In the genomic region with DNA sequence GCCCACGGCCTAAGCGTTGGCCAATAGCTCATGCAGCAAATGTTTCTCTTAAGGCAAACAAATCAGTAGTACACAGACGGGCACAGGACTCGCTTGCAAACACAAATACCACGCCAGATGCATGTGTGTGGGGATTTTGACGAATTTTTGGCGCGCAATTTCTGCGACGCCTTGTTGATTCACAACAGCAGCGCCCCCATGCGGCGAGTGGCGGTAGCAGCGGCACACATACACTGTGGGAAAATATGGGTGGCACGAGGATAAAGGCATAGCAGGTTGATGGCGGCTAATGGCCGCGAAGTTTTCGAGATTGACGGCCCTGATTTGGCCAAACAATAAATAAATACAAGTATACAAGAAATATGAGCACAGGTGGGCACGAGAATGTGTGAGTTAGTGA, we compare ENCODE assay signal across 2 fruit fly cellular contexts.
TF ChIP-seq lines count a peak whose summit lies in the region.

No protein-coding gene starts in this region.

- TF ChIP-seq CTCF in S2 (optimal IDR thresholded peaks at IDR 0.05; lab: Kevin White, UChicago) = peak; percentile 78 to 85
- TF ChIP-seq CTCF in whole organism, embryonic (GFP tag; optimal IDR thresholded peaks at IDR 0.05; lab: Kevin White, UChicago) = peak; percentile 82

TF ChIP-seq in whole organism, embryonic, 481 proteins besides CTCF, POLR2A, EP300 and RAD21:
- TF ChIP-seq CG14965 (GFP tag; optimal IDR thresholded peaks at IDR 0.05; lab: Kevin White, UChicago; ENCODE audit: borderline replicate concordance) = peak; percentile 90
- TF ChIP-seq run (tag; optimal IDR thresholded peaks at IDR 0.05; lab: Kevin White, UChicago) = no peak
- TF ChIP-seq lmd (GFP tag; IDR thresholded peaks at IDR 0.05; lab: Robert Waterston, UW) = no peak
- TF ChIP-seq emc (GFP tag; optimal IDR thresholded peaks at IDR 0.05; lab: Kevin White, UChicago) = no peak
- TF ChIP-seq Nf-YA (GFP tag; IDR thresholded peaks at IDR 0.05; lab: Robert Waterston, UW) = no peak
- TF ChIP-seq Ada2b (GFP tag; IDR thresholded peaks at IDR 0.05; lab: Robert Waterston, UW) = no peak
- TF ChIP-seq CG17829 (tag; optimal IDR thresholded peaks at IDR 0.05; lab: Kevin White, UChicago) = no peak
- TF ChIP-seq Rfx (GFP tag; IDR thresholded peaks at IDR 0.05; lab: Robert Waterston, UW) = 0 out of 2 replicates have a peak, but pooled peaks have one; percentile 19
- no peak for TF ChIP-seq CG32772 (GFP tag; IDR thresholded peaks at IDR 0.05; lab: Robert Waterston, UW)
- no peak for TF ChIP-seq ci (GFP tag; IDR thresholded peaks at IDR 0.05; lab: Robert Waterston, UW)
- no peak for TF ChIP-seq CG13775 (GFP tag; optimal IDR thresholded peaks at IDR 0.05; lab: Kevin White, UChicago)
- no peak for TF ChIP-seq ewg (GFP tag; optimal IDR thresholded peaks at IDR 0.05; lab: Kevin White, UChicago)
- no peak for TF ChIP-seq Aef1 (GFP tag; IDR thresholded peaks at IDR 0.05; lab: Robert Waterston, UW)
- no peak for TF ChIP-seq ken (GFP tag; IDR thresholded peaks at IDR 0.05; lab: Robert Waterston, UW)
- TF ChIP-seq CG16863 (GFP tag; optimal IDR thresholded peaks at IDR 0.05; lab: Kevin White, UChicago) = no peak
- TF ChIP-seq CG8281 (tag; optimal IDR thresholded peaks at IDR 0.05; lab: Kevin White, UChicago) = no peak
- TF ChIP-seq Dek (tag; optimal IDR thresholded peaks at IDR 0.05; lab: Kevin White, UChicago) = no peak
- no peak for TF ChIP-seq CG17912 (GFP tag; optimal IDR thresholded peaks at IDR 0.05; lab: Kevin White, UChicago)
- no peak for TF ChIP-seq CG7357 (GFP tag; IDR thresholded peaks at IDR 0.05; lab: Robert Waterston, UW)
- TF ChIP-seq CG7963 (GFP tag; IDR thresholded peaks at IDR 0.05; lab: Robert Waterston, UW; ENCODE audit: partially characterized antibody) = no peak
- no peak for TF ChIP-seq wor (GFP tag; IDR thresholded peaks at IDR 0.05; lab: Robert Waterston, UW)
- no peak for TF ChIP-seq CG16779 (GFP tag; IDR thresholded peaks at IDR 0.05; lab: Robert Waterston, UW)
- no peak for TF ChIP-seq sim (GFP tag; IDR thresholded peaks at IDR 0.05; lab: Robert Waterston, UW)
- TF ChIP-seq dysf (GFP tag; IDR thresholded peaks at IDR 0.05; lab: Robert Waterston, UW) = 0 out of 3 replicates have a peak, but pooled peaks have one; percentile 24
- peak; percentile 7 for TF ChIP-seq CG15514 (GFP tag; optimal IDR thresholded peaks at IDR 0.05; lab: Kevin White, UChicago)
- no peak for TF ChIP-seq ac (GFP tag; optimal IDR thresholded peaks at IDR 0.05; lab: Kevin White, UChicago)
- TF ChIP-seq nerfin-2 (GFP tag; IDR thresholded peaks at IDR 0.05; lab: Robert Waterston, UW; ENCODE audit: partially characterized antibody) = no peak
- TF ChIP-seq zf30C (GFP tag; optimal IDR thresholded peaks at IDR 0.05; lab: Kevin White, UChicago) = peak; percentile 42
- 0 out of 3 replicates have a peak, but pooled peaks have one; percentile 9 for TF ChIP-seq gce (GFP tag; IDR thresholded peaks at IDR 0.05; lab: Robert Waterston, UW)
- TF ChIP-seq CG42726 (GFP tag; IDR thresholded peaks at IDR 0.05; lab: Robert Waterston, UW; ENCODE audit: partially characterized antibody) = no peak
- no peak for TF ChIP-seq CG16813 (GFP tag; IDR thresholded peaks at IDR 0.05; lab: Robert Waterston, UW; ENCODE audit: partially characterized antibody)
- peak; percentile 34 for TF ChIP-seq Ets65A (GFP tag; lab: Kevin White, UChicago)
- no peak for TF ChIP-seq br (optimal IDR thresholded peaks at IDR 0.05; lab: Kevin White, UChicago)
